Fruit fly (Drosophila melanogaster) whole organism, embryonic: ENCODE results near the gene CG14650.
A peak's percentile ranks its signal among the peaks of the same experiment; 100 is the strongest.

Experiments used
- CG10147 ChIP-seq: fragments of 200-800 bp; sonication (Bioruptor generic); optimal IDR thresholded peaks from 2 replicates; lab custom pipeline; 2019; ENCODE audit warnings: missing biosample characterization, mild to moderate bottlenecking, missing genetic modification characterization, moderate library complexity
- CG10267 ChIP-seq: fragments of 200-800 bp; sonication (Bioruptor generic); optimal IDR thresholded peaks from 2 replicates; lab custom pipeline; 2018; ENCODE audit warnings: missing biosample characterization, mild to moderate bottlenecking, missing genetic modification characterization, moderate library complexity
- CG12299 ChIP-seq: fragments of 200-800 bp; sonication (Bioruptor generic); optimal IDR thresholded peaks from 2 replicates; lab custom pipeline; 2018; ENCODE audit warnings: missing biosample characterization, mild to moderate bottlenecking, missing genetic modification characterization
- CG13894 ChIP-seq: fragments of 200-800 bp; sonication (Bioruptor generic); optimal IDR thresholded peaks from 3 replicates; lab custom pipeline; 2018; ENCODE audit warnings: missing biosample characterization, mild to moderate bottlenecking, missing genetic modification characterization, moderate library complexity
- CG1603 ChIP-seq: fragments of 200-800 bp; sonication (Bioruptor generic); optimal IDR thresholded peaks from 2 replicates; lab custom pipeline; 2019; ENCODE audit warnings: missing biosample characterization, mild to moderate bottlenecking, missing genetic modification characterization, moderate library complexity
- CG17361 ChIP-seq: fragments of 200-800 bp; sonication (Bioruptor generic); IDR thresholded peaks from 3 replicates; pipeline ENCODE4 v1.3.6; 2022; ENCODE audit warnings: missing biosample characterization, missing genetic modification characterization
- CG3065 ChIP-seq: fragments of 200-800 bp; sonication (Bioruptor generic); optimal IDR thresholded peaks from 2 replicates; lab custom pipeline; 2016; ENCODE audit warnings: missing biosample characterization, missing genetic modification characterization
- CG31388 ChIP-seq: fragments of 200-800 bp; sonication (Bioruptor generic); optimal IDR thresholded peaks from 2 replicates; lab custom pipeline; 2016; ENCODE audit warnings: missing biosample characterization, missing genetic modification characterization
- CG3995 ChIP-seq: fragments of 200-800 bp; sonication (Bioruptor generic); optimal IDR thresholded peaks from 3 replicates; lab custom pipeline; 2016; ENCODE audit warnings: missing biosample characterization, missing genetic modification characterization
- CG5180 ChIP-seq: fragments of 200-800 bp; sonication (Bioruptor generic); optimal IDR thresholded peaks from 3 replicates; lab custom pipeline; 2017; ENCODE audit warnings: missing biosample characterization, missing genetic modification characterization, mild to moderate bottlenecking, moderate library complexity, missing genetic modification reagents
- CG6683 ChIP-seq: fragments of 200-800 bp; sonication (Bioruptor generic); optimal IDR thresholded peaks from 2 replicates; lab custom pipeline; 2017; ENCODE audit warnings: missing biosample characterization, mild to moderate bottlenecking, missing genetic modification characterization, missing genetic modification reagents
- CG6854 ChIP-seq: fragments of 200-800 bp; sonication (Bioruptor generic); optimal IDR thresholded peaks from 3 replicates; lab custom pipeline; 2017; ENCODE audit warnings: missing biosample characterization, mild to moderate bottlenecking, missing genetic modification characterization
- CG7271 ChIP-seq: fragments of 200-800 bp; sonication (Bioruptor generic); optimal IDR thresholded peaks from 2 replicates; lab custom pipeline; 2018; ENCODE audit warnings: missing biosample characterization, mild to moderate bottlenecking, missing genetic modification characterization, moderate library complexity
- CG9609 ChIP-seq: fragments of 200-800 bp; sonication (Bioruptor generic); optimal IDR thresholded peaks from 3 replicates; lab custom pipeline; 2016; ENCODE audit warnings: missing biosample characterization, missing genetic modification characterization
- CG9797 ChIP-seq: fragments of 200-800 bp; sonication (Bioruptor generic); optimal IDR thresholded peaks from 3 replicates; lab custom pipeline; 2018; ENCODE audit warnings: missing biosample characterization, mild to moderate bottlenecking, missing genetic modification characterization
- E2f2 ChIP-seq: fragments of 200-800 bp; sonication (Bioruptor generic); IDR thresholded peaks from 2 replicates; pipeline ENCODE4 v1.3.6; 2022; ENCODE audit warnings: missing biosample characterization, missing genetic modification characterization
- Ets97D ChIP-seq: fragments of 200-800 bp; sonication (Bioruptor generic); optimal IDR thresholded peaks from 3 replicates; lab custom pipeline; 2016; ENCODE audit warnings: missing biosample characterization, missing genetic modification characterization
- Gug ChIP-seq: fragments of 200-800 bp; sonication (Bioruptor generic); IDR thresholded peaks from 4 replicates; pipeline ENCODE4 v1.3.6; 2022; ENCODE audit warnings: missing biosample characterization, missing genetic modification characterization
- Hsf ChIP-seq: fragments of 200-800 bp; sonication (Bioruptor generic); optimal IDR thresholded peaks from 3 replicates; lab custom pipeline; 2016; ENCODE audit warnings: missing biosample characterization, missing genetic modification characterization
- Meics ChIP-seq: fragments of 200-800 bp; sonication (Bioruptor generic); optimal IDR thresholded peaks from 2 replicates; lab custom pipeline; 2017; ENCODE audit warnings: missing biosample characterization, mild to moderate bottlenecking, missing genetic modification characterization
- NC2β ChIP-seq: fragments of 200-800 bp; sonication (Bioruptor generic); optimal IDR thresholded peaks from 2 replicates; lab custom pipeline; 2016; ENCODE audit warnings: missing biosample characterization, missing genetic modification characterization
- Opbp ChIP-seq: fragments of 200-800 bp; sonication (Bioruptor generic); IDR thresholded peaks from 3 replicates; pipeline ENCODE4 v1.3.6; 2022; ENCODE audit warnings: missing biosample characterization, missing genetic modification characterization; ENCODE audit not compliant: partially characterized antibody
- Optix ChIP-seq: fragments of 200-800 bp; sonication (Bioruptor generic); IDR thresholded peaks from 3 replicates; pipeline ENCODE4 v1.3.6; 2022; ENCODE audit warnings: missing biosample characterization, missing genetic modification characterization
- Sox100B ChIP-seq: fragments of 200-800 bp; sonication (Bioruptor generic); optimal IDR thresholded peaks from 3 replicates; lab custom pipeline; 2018; ENCODE audit warnings: missing biosample characterization, mild to moderate bottlenecking, missing genetic modification characterization
- Sry-δ ChIP-seq: fragments of 200-800 bp; sonication (Bioruptor generic); optimal IDR thresholded peaks from 2 replicates; lab custom pipeline; 2016; ENCODE audit warnings: missing biosample characterization, missing genetic modification characterization
- Stat92E ChIP-seq, 3 experiments: fragments of >200 bp in 2 of 3; fragments of 200-800 bp in 1 of 3; sonication (Bioruptor generic) in 1 of 3; optimal IDR thresholded peaks; 2 replicates each; lab custom pipeline; 2017 to 2019; ENCODE audit warnings: missing biosample characterization in 3 of 3, missing genetic modification characterization in 3 of 3, mild to moderate bottlenecking in 1 of 3, moderate library complexity in 1 of 3
- Tbp ChIP-seq: fragments of >200 bp; optimal IDR thresholded peaks from 2 replicates; lab custom pipeline; 2018; ENCODE audit warnings: missing biosample characterization, missing genetic modification characterization
- Xrp1 ChIP-seq: fragments of 200-800 bp; sonication (Bioruptor generic); IDR thresholded peaks from 2 replicates; pipeline ENCODE4 v1.3.6; 2022; ENCODE audit warnings: missing biosample characterization, missing genetic modification characterization
- abd-A ChIP-seq: fragments of 200-800 bp; sonication (Bioruptor generic); optimal IDR thresholded peaks from 3 replicates; lab custom pipeline; 2019; ENCODE audit warnings: missing biosample characterization, mild to moderate bottlenecking, missing genetic modification characterization, moderate library complexity
- cato ChIP-seq: fragments of 200-800 bp; sonication (Bioruptor generic); optimal IDR thresholded peaks from 2 replicates; lab custom pipeline; 2016; ENCODE audit warnings: missing biosample characterization, missing genetic modification characterization, borderline replicate concordance
- ci ChIP-seq: fragments of 200-800 bp; sonication (Bioruptor generic); IDR thresholded peaks from 3 replicates; pipeline ENCODE4 v1.3.6; 2022; ENCODE audit warnings: missing biosample characterization, missing genetic modification characterization
- fd3F ChIP-seq: fragments of 200-800 bp; sonication (Bioruptor generic); optimal IDR thresholded peaks from 2 replicates; lab custom pipeline; 2018; ENCODE audit warnings: missing biosample characterization, mild to moderate bottlenecking, missing genetic modification characterization, moderate library complexity
- gfzf ChIP-seq: fragments of 200-800 bp; sonication (Bioruptor generic); optimal IDR thresholded peaks from 2 replicates; lab custom pipeline; 2016; ENCODE audit warnings: missing biosample characterization, mild to moderate bottlenecking, missing genetic modification characterization, moderate library complexity
- gt ChIP-seq: fragments of 200-800 bp; sonication (Bioruptor generic); IDR thresholded peaks from 2 replicates; pipeline ENCODE4 v1.3.6; 2022; ENCODE audit warnings: missing biosample characterization, missing genetic modification characterization
- hbn ChIP-seq: fragments of 200-800 bp; sonication (Bioruptor generic); IDR thresholded peaks from 2 replicates; pipeline ENCODE4 v1.3.6; 2022; ENCODE audit warnings: missing biosample characterization, missing genetic modification characterization; ENCODE audit not compliant: partially characterized antibody
- odd ChIP-seq: fragments of 200-800 bp; sonication (Bioruptor generic); optimal IDR thresholded peaks from 2 replicates; lab custom pipeline; 2017; ENCODE audit warnings: missing biosample characterization, mild to moderate bottlenecking, missing genetic modification characterization
- pfk ChIP-seq: fragments of 200-800 bp; sonication (Bioruptor generic); optimal IDR thresholded peaks from 2 replicates; lab custom pipeline; 2018; ENCODE audit warnings: missing biosample characterization, mild to moderate bottlenecking, missing genetic modification characterization, moderate library complexity
- pros ChIP-seq: fragments of 200-800 bp; sonication (Bioruptor generic); optimal IDR thresholded peaks from 3 replicates; lab custom pipeline; 2019; ENCODE audit warnings: missing biosample characterization, mild to moderate bottlenecking, missing genetic modification characterization, moderate library complexity
- sens ChIP-seq: fragments of 200-800 bp; sonication (Bioruptor generic); peaks from one replicate; lab custom pipeline; 2016; ENCODE audit warnings: missing biosample characterization, missing genetic modification characterization
- sim ChIP-seq: fragments of 200-800 bp; sonication (Bioruptor generic); IDR thresholded peaks from 2 replicates; pipeline ENCODE4 v1.3.6; 2022; ENCODE audit warnings: missing biosample characterization, missing genetic modification characterization
- tap ChIP-seq: fragments of 200-800 bp; optimal IDR thresholded peaks from 3 replicates; lab custom pipeline; 2019; ENCODE audit warnings: missing biosample characterization, mild to moderate bottlenecking, missing genetic modification characterization, moderate library complexity
- tin ChIP-seq: fragments of 200-800 bp; sonication (Bioruptor generic); optimal IDR thresholded peaks from 3 replicates; lab custom pipeline; 2016; ENCODE audit warnings: missing biosample characterization, missing genetic modification characterization
- tll ChIP-seq, 2 experiments: fragments of 200-800 bp in 1 of 2; fragments of >200 bp in 1 of 2; sonication (Bioruptor generic) in 1 of 2; optimal IDR thresholded peaks; 2 replicates each; lab custom pipeline; 2017 to 2019; ENCODE audit warnings: missing biosample characterization in 2 of 2, missing genetic modification characterization in 2 of 2, mild to moderate bottlenecking in 1 of 2, moderate library complexity in 1 of 2
- unpg ChIP-seq: fragments of 200-800 bp; sonication (Bioruptor generic); optimal IDR thresholded peaks from 3 replicates; lab custom pipeline; 2018; ENCODE audit warnings: missing biosample characterization, mild to moderate bottlenecking, missing genetic modification characterization, moderate library complexity

Gene CG14650

dm6 chr3R:4478220-4479037 is 41.2 kb downstream of the CG14650 start (continued):
- TF ChIP-seq cato (GFP tag; lab: Kevin White, UChicago) (peak; percentile 58), Gug (GFP tag; lab: Robert Waterston, UW) (peak; percentile 89), CG10267 (tag; lab: Kevin White, UChicago) (peak; percentile 71), CG6683 (GFP tag; lab: Kevin White, UChicago) (peak; percentile 72), CG10147 (GFP tag; lab: Kevin White, UChicago) (peak; percentile 41), CG7271 (no peak), Sry-δ (peak; percentile 43), pros (GFP tag; lab: Kevin White, UChicago) (peak; percentile 85), CG9609 (GFP tag; lab: Kevin White, UChicago) (peak; percentile 82)

- TF ChIP-seq Meics (no peak), abd-A (no peak), Tbp (GFP tag; lab: Kevin White, UChicago) (peak; percentile 99), E2f2 (GFP tag; lab: Robert Waterston, UW) (peak; percentile 46; the same call in 1 of the 2 replicates), fd3F (GFP tag; lab: Kevin White, UChicago) (no peak), Stat92E (GFP tag; optimal IDR thresholded peaks at IDR 0.05; lab: Kevin White, UChicago) (no peak), unpg (GFP tag; lab: Kevin White, UChicago) (no peak), Xrp1 (GFP tag; lab: Robert Waterston, UW) (no peak), CG6854 (GFP tag; lab: Kevin White, UChicago) (no peak), pfk (GFP tag; lab: Kevin White, UChicago) (no peak), Ets97D (GFP tag; lab: Kevin White, UChicago) (no peak), NC2β (GFP tag; lab: Kevin White, UChicago) (no peak), CG31388 (GFP tag; lab: Kevin White, UChicago) (no peak), odd (GFP tag; lab: Kevin White, UChicago) (no peak), CG9797 (peak; percentile 42), CG3065 (GFP tag; lab: Kevin White, UChicago) (no peak), Sox100B (GFP tag; lab: Kevin White, UChicago) (peak; percentile 11), hbn (GFP tag; lab: Robert Waterston, UW) (peak; percentile 76), sens (GFP tag; lab: Kevin White, UChicago) (peak; percentile 49), CG13894 (tag; lab: Kevin White, UChicago) (no peak), Optix (no peak), CG17361 (peak; percentile 53; the same call in 2 of the 3 replicates), CG1603 (tag; lab: Kevin White, UChicago) (peak; percentile 49), Opbp (GFP tag; lab: Robert Waterston, UW) (peak; percentile 89), tin (GFP tag; lab: Kevin White, UChicago) (no peak), gfzf (GFP tag; lab: Kevin White, UChicago) (peak; percentile 55), ci (GFP tag; lab: Robert Waterston, UW) (no peak), tap (tag; lab: Kevin White, UChicago) (no peak), Hsf (no peak), gt (GFP tag; lab: Robert Waterston, UW) (no peak), tll (GFP tag; optimal IDR thresholded peaks at IDR 0.05; lab: Kevin White, UChicago) (peak; percentile 32 to 90), CG3995 (GFP tag; lab: Kevin White, UChicago) (peak; percentile 67), sim (GFP tag; lab: Robert Waterston, UW) (no peak), CG12299 (tag; lab: Kevin White, UChicago) (no peak), CG5180 (GFP tag; lab: Kevin White, UChicago) (peak; percentile 99)
Observed at dm6 chr3R:4479038-4479988, 42.1 kb downstream of the CG14650 start, which contains the start of gene CG31523. Gene CG31523, minus strand, starts transcription at chr3R:4479207.
